Worm (Caenorhabditis elegans): Measurements from ENCODE around the gene tin-9.2.

tin-9.2 gene

DNA sequence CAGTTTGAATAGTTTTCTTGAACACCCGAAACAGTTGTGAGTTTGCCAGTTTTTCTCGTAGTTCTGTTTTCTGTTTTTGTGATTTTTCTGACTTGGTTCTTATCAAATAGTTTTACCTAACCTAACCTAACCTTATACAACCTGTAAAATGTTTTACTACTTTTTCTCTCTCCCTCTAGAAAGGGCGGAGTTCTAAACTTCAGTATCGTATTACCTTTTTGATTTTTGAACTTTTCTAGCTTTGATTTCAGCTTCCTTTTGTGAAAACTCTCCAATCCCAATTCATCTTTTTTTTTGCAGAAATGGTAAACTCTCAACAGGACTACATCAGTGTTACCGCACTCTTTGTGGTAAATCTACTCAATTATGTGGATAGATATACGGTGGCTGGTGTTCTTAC lies 12.1 kb upstream of the tin-9.2 start, which contains the start of gene spin-2:
spin-2 (plus strand) TSS at position 301 of the 400 bp plus-strand sequence.
- TF ChIP-seq nhr-28 (tag; optimal IDR thresholded peaks at IDR 0.05) (no peak), ztf-11 (tag; optimal IDR thresholded peaks at IDR 0.05) (no peak), skn-1 (tag; optimal IDR thresholded peaks at IDR 0.05) (no peak), mml-1 (tag; optimal IDR thresholded peaks at IDR 0.05) (no peak), nhr-237 (tag; optimal IDR thresholded peaks at IDR 0.05) (no peak), ZK546.5 (tag; optimal IDR thresholded peaks at IDR 0.05) (no peak), eor-1 (tag; optimal IDR thresholded peaks at IDR 0.05) (no peak)

DNA sequence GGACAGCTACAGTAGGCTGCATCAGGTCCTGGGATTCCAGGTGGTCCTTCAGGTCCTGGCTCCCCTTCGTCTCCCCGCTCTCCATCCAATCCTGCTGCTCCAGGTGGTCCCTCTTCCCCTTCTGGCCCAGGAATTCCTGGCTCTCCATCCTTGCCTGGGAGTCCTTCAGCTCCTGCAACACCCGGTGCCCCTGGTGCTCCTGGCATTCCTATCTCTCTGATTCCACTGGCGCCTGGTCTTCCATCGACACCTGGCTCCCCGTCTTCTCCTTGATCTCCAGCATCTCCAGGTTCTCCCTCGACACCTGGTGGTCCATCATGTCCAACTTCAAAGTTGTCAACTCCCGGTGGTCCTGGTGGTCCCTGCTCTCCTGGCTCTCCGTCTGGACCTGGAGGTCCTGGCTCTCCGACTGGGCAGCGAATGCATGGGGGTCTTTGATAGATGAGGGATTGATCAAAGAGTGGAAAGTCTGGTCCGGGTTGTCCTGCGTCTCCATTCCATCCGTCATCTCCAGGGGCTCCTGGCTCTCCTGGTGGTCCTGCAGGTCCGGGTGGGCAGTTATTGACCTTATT lies 9.0 kb upstream of the tin-9.2 start:
- TF ChIP-seq jun-1 (tag; optimal IDR thresholded peaks at IDR 0.05) (no peak), ztf-11 (tag; optimal IDR thresholded peaks at IDR 0.05) (no peak), unc-62 (GFP tag; optimal IDR thresholded peaks at IDR 0.05) (no peak), nfya-1 (tag; optimal IDR thresholded peaks at IDR 0.05; ENCODE audit: insufficient read depth) (no peak), lin-39 (tag; optimal IDR thresholded peaks at IDR 0.05) (no peak), nhr-237 (tag; optimal IDR thresholded peaks at IDR 0.05) (no peak), hmg-11 (tag; optimal IDR thresholded peaks at IDR 0.05) (no peak), elt-3 (tag; optimal IDR thresholded peaks at IDR 0.05) (no peak), ceh-9 (tag; optimal IDR thresholded peaks at IDR 0.05) (no peak), ceh-16 (tag; optimal IDR thresholded peaks at IDR 0.05) (no peak), nhr-43 (tag; optimal IDR thresholded peaks at IDR 0.05; ENCODE audit: poor library complexity, severe bottlenecking) (no peak), R02D3.7 (tag; optimal IDR thresholded peaks at IDR 0.05) (no peak), fos-1 (tag; optimal IDR thresholded peaks at IDR 0.05) (no peak), skn-1 (tag; optimal IDR thresholded peaks at IDR 0.05) (no peak), pqm-1 (tag; optimal IDR thresholded peaks at IDR 0.05) (no peak), nhr-11 (tag; optimal IDR thresholded peaks at IDR 0.05) (no peak), lin-15B (tag; optimal IDR thresholded peaks at IDR 0.05) (no peak), egl-27 (tag; optimal IDR thresholded peaks at IDR 0.05) (no peak), daf-12 (tag; optimal IDR thresholded peaks at IDR 0.05) (no peak), sea-2 (GFP tag; optimal IDR thresholded peaks at IDR 0.05) (no peak)

DNA sequence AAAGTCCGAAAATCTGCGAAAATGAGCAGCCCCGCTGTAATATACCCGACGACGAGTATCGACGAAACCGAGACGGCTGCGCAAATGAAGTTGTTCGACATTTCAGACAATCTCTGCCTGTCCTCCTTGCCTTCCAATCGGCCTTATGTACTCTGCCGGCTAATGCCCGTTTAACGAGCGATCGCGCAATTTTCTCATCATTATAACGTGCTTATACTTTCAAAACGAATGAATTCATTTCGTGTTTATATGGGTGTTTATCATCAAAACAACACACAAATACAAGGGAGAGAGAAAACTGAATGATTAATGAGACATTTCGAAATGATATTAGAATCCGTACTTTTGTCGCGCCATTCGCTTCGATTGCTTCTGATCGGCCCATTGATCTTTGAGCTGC lies 7.8 kb upstream of the tin-9.2 start, which contains the start of gene col-132:
col-132 (minus strand) TSS at position 101 of the 400 bp plus-strand sequence.
- TF ChIP-seq ceh-16 (tag; optimal IDR thresholded peaks at IDR 0.05): no peak
- TF ChIP-seq nhr-12 (tag; optimal IDR thresholded peaks at IDR 0.05): no peak
- no peak for TF ChIP-seq mdl-1 (tag; optimal IDR thresholded peaks at IDR 0.05)
- no peak for TF ChIP-seq pqm-1 (tag; optimal IDR thresholded peaks at IDR 0.05)
- TF ChIP-seq ceh-82 (tag; optimal IDR thresholded peaks at IDR 0.05): no peak
- no peak for TF ChIP-seq skn-1 (tag; optimal IDR thresholded peaks at IDR 0.05)
- no peak for TF ChIP-seq fkh-10 (GFP tag; optimal IDR thresholded peaks at IDR 0.05)
- no peak for TF ChIP-seq nfya-1 (tag; optimal IDR thresholded peaks at IDR 0.05; ENCODE audit: insufficient read depth)
- TF ChIP-seq aly-2 (tag; optimal IDR thresholded peaks at IDR 0.05): no peak
- no peak for TF ChIP-seq egl-27 (tag; optimal IDR thresholded peaks at IDR 0.05)
- no peak for TF ChIP-seq sea-2 (GFP tag; optimal IDR thresholded peaks at IDR 0.05)
- no peak for TF ChIP-seq ZK546.5 (tag; optimal IDR thresholded peaks at IDR 0.05)
- no peak for TF ChIP-seq ama-1 (optimal IDR thresholded peaks at IDR 0.05)
- TF ChIP-seq nhr-237 (tag; optimal IDR thresholded peaks at IDR 0.05): no peak
- TF ChIP-seq nhr-67 (tag; optimal IDR thresholded peaks at IDR 0.05): no peak

DNA sequence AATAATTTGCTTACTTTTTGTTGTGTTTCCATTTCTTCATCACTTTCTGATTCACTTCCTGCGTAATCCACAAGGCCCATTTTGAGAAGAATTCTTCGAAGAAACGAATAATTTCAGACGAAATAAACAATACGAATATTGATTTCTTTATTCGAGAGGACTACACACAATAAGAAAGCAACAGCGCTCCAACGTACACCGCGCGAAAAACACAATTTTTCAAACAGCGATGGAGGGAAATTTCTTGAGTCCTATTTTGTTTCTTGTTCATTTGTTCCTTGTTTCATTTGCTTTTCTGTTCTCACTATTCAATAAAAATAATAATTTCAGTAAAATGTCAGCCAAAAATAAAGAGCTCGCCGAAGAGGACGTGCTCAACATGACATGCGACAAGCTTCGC lies 5.1 kb upstream of the tin-9.2 start, which contains the start of the genes prcc-1 and C39E9.12:
prcc-1 (minus strand) TSS at position 119 of the 400 bp plus-strand sequence.
C39E9.12 (plus strand) TSS at position 331 of the 400 bp plus-strand sequence.
- TF ChIP-seq nhr-25 (tag; optimal IDR thresholded peaks at IDR 0.05): peak; percentile 58
- TF ChIP-seq lin-15B (tag; optimal IDR thresholded peaks at IDR 0.05): peak; percentile 91
- peak; percentile 12 for TF ChIP-seq elt-2 (tag; optimal IDR thresholded peaks at IDR 0.05)
- peak; percentile 86 for TF ChIP-seq pha-4 (tag; optimal IDR thresholded peaks at IDR 0.05)
- TF ChIP-seq lin-39 (tag; optimal IDR thresholded peaks at IDR 0.05): peak; percentile 45
- TF ChIP-seq nhr-12 (tag; optimal IDR thresholded peaks at IDR 0.05): no peak
- TF ChIP-seq nhr-23 (tag; optimal IDR thresholded peaks at IDR 0.05): peak; percentile 63
- TF ChIP-seq nhr-43 (tag; optimal IDR thresholded peaks at IDR 0.05; ENCODE audit: poor library complexity, severe bottlenecking): peak; percentile 25
- TF ChIP-seq R02D3.7 (tag; optimal IDR thresholded peaks at IDR 0.05): peak; percentile 16
- peak; percentile 42 for TF ChIP-seq pqm-1 (tag; optimal IDR thresholded peaks at IDR 0.05)
- peak; percentile 29 for TF ChIP-seq egl-5 (tag; optimal IDR thresholded peaks at IDR 0.05)
- TF ChIP-seq snpc-4 (tag; optimal IDR thresholded peaks at IDR 0.05): peak; percentile 50
- TF ChIP-seq fkh-10 (GFP tag; optimal IDR thresholded peaks at IDR 0.05): no peak
- TF ChIP-seq zag-1 (tag; optimal IDR thresholded peaks at IDR 0.05): no peak
- peak; percentile 81 for TF ChIP-seq ceh-28 (tag; optimal IDR thresholded peaks at IDR 0.05)
